Worm (Caenorhabditis elegans): ENCODE results near the gene F59B10.4.

Gene F59B10.4

DNA sequence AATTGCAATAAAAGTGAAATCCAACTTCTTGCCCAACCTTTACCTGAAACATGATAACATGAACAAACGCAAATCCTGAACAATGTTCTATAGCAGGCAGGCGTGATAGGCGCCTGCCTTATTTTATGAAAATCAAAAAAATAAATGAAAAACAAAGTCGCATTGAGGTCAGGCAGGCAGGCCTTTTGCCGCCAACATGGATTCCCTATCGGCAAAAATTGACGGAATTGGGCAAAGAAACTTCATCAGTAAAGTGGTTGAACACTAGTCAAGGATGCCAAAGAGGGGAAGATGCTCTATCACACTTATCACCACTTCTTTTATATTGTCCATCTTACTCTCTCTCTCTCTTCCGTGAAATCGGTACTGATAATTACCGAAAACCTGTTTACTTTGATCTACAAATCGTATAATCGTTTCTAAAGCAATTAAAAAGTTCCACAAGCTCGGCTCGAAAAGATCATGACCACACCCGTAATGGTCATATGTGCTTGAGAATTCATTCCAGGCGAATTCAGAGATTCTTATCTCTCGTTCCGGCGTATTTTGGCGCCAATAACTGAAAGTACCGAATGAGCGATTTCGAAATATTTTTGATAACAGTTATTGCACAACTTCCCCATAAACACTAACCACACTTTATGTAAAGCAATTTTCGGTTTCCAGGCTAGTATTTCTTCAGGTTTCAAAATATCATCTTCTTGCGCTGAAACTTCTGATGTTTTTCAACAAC, 36.9 kb downstream of the F59B10.4 start, which contains the start of the genes clec-60 and ZK666.11:
Gene clec-60, minus strand, starts transcription at position 51 of the 733 bp plus-strand sequence.
Gene ZK666.11, plus strand, starts transcription at position 699 of the 733 bp plus-strand sequence.
- TF ChIP-seq nhr-85 (tag) (peak; percentile 21), hlh-4 (tag; optimal IDR thresholded peaks at IDR 0.05) (no peak), efl-1 (optimal IDR thresholded peaks at IDR 0.05) (no peak), efl-1 (GFP tag; optimal IDR thresholded peaks at IDR 0.05 in 1 of 2) (peak in 1 of 2 experiments; percentile 56)

DNA sequence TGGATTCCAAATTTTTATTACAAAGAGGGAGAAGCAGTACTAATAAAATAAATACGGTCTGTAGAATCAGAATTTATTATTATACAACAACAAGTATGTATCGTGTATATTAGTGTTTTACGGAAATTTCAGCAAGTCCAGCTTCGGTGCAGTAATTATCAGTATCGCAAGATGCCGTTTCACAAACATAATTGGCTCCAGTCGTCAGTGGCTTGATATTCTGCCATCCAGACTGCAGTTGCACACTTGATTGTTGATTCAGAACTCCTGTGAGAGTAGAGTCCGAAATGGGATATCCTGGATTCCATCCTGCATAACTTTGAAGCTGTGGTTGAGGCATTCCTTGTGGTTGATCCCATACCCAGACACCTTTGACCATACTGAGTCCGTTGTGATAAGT, 38.9 kb downstream of the F59B10.4 start:
- TF ChIP-seq xbp-1 (tag; optimal IDR thresholded peaks at IDR 0.05) = no peak
- no peak for TF ChIP-seq egl-27 (tag; optimal IDR thresholded peaks at IDR 0.05)
- no peak for TF ChIP-seq elt-2 (tag; optimal IDR thresholded peaks at IDR 0.05)
- TF ChIP-seq mep-1 (tag; optimal IDR thresholded peaks at IDR 0.05) = no peak
- TF ChIP-seq pax-3 (tag; optimal IDR thresholded peaks at IDR 0.05) = no peak
- no peak for TF ChIP-seq zag-1 (tag; optimal IDR thresholded peaks at IDR 0.05)
- TF ChIP-seq lin-14 (GFP tag; optimal IDR thresholded peaks at IDR 0.05) = no peak
- no peak for TF ChIP-seq ceh-82 (tag; optimal IDR thresholded peaks at IDR 0.05)
- no peak for TF ChIP-seq nhr-47 (tag; optimal IDR thresholded peaks at IDR 0.05)
- TF ChIP-seq tlp-1 (tag; optimal IDR thresholded peaks at IDR 0.05) = no peak
- no peak for TF ChIP-seq nhr-90 (tag; optimal IDR thresholded peaks at IDR 0.05; ENCODE audit: poor library complexity)
- no peak for TF ChIP-seq ets-5 (GFP tag; IDR thresholded peaks at IDR 0.05)
- no peak for TF ChIP-seq unc-130 (tag; optimal IDR thresholded peaks at IDR 0.05)
- no peak for TF ChIP-seq fkh-10 (GFP tag; optimal IDR thresholded peaks at IDR 0.05)

DNA sequence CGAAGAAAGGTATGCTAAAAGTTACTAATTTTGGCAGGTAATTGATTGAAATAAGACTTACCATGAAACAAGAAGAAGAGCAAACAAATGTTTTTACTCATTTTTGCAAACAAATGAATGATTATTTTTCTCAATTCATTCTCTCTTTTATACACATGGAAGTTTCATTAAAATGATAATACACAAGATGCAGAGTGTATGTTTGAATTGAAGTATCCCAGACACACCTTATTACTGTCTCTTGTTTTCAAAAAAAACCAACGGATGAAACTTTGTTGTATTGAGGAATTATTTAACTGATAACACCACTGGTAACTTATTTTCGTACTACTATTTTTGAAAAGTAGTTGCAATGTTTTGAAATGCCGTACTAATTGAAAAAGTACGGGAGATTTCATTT, 39.6 kb downstream of the F59B10.4 start, which contains the start of gene clec-59:
Gene clec-59, minus strand, starts transcription at position 101 of the 400 bp plus-strand sequence.
- TF ChIP-seq F16B12.6 (tag; optimal IDR thresholded peaks at IDR 0.05) = no peak

DNA sequence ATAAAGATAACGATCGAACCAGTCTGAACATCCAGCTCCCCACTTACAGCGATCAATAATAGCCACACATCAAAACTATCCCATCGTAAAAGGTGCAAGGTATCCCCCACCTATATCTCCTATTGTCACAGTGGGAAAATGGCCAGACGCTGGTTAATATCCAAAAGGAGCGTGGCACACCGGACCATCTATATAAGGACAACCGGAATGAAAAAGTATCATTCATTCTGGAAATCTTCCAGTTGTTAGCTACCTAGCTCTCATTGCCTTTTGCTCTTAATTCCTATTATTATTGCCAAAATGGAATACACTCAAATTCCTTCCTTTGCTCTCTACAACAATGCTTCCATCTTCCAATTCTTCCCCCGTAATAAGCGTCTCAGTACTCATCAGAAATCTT, 42.0 kb downstream of the F59B10.4 start, which contains the start of gene ZK666.4:
Gene ZK666.4, plus strand, starts transcription at position 301 of the 400 bp plus-strand sequence.
- TF ChIP-seq hlh-4 (tag; optimal IDR thresholded peaks at IDR 0.05) (no peak), lin-39 (tag; optimal IDR thresholded peaks at IDR 0.05) (no peak), efl-3 (GFP tag; optimal IDR thresholded peaks at IDR 0.05) (no peak)

DNA sequence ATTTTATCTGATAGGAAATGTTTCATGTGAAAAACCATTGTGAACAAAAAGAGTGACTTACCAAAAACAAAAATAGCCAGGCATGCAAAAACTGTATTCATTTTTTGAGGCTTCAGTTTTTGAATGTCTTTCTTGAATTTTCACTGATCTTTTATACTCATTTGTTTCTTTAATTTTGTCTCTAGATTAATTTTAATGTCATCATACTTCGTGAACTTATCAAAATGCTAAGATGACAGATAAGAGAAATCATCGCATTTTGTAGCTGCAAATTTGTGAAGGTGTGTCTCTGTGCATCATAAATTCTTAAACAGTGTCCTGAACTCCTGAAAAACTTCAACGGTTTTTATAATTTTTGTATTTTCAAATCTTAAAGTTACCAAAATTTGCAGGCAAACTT, 42.9 kb downstream of the F59B10.4 start, which contains the start of gene clec-58:
Gene clec-58, minus strand, starts transcription at position 101 of the 400 bp plus-strand sequence.
- TF ChIP-seq ces-1 (GFP tag; optimal IDR thresholded peaks at IDR 0.05) (no peak), efl-1 (optimal IDR thresholded peaks at IDR 0.05) (no peak), efl-1 (GFP tag; optimal IDR thresholded peaks at IDR 0.05 in 1 of 2) (peak in 1 of 2 experiments; percentile 47)

DNA sequence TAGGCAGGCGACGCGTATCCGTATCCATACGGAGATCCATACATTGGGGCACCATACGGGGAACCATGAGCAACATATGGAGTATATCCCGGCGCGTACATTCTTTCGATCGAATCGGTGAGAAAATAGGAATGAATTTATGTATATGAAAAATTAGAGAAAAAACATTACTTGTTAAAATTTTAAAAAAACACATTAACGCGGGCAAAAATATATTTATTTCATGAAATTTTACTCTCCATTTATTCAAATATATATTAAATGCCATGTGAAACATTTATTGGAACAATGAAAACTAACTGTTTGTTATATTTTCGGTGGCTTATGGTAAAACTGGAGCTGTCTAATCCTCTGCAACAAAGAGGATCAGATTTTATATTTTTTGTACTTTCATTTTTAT, 47.1 kb downstream of the F59B10.4 start, which contains the start of gene ZK666.2:
Gene ZK666.2, minus strand, starts transcription at position 101 of the 400 bp plus-strand sequence.
- TF ChIP-seq ceh-90 (tag; optimal IDR thresholded peaks at IDR 0.05) = no peak
- TF ChIP-seq elt-3 (tag; optimal IDR thresholded peaks at IDR 0.05) = no peak
- TF ChIP-seq irx-1 (tag; optimal IDR thresholded peaks at IDR 0.05) = no peak
- TF ChIP-seq tlp-1 (tag; optimal IDR thresholded peaks at IDR 0.05) = no peak
- no peak for TF ChIP-seq nhr-77 (tag; optimal IDR thresholded peaks at IDR 0.05)
- TF ChIP-seq aly-2 (tag; optimal IDR thresholded peaks at IDR 0.05) = no peak
- no peak for TF ChIP-seq pax-3 (tag; optimal IDR thresholded peaks at IDR 0.05)
- no peak for TF ChIP-seq unc-30 (tag; optimal IDR thresholded peaks at IDR 0.05)
- TF ChIP-seq C34B4.2 (tag; optimal IDR thresholded peaks at IDR 0.05) = no peak
- no peak for TF ChIP-seq snpc-4 (tag; optimal IDR thresholded peaks at IDR 0.05)
- TF ChIP-seq efl-3 (GFP tag; optimal IDR thresholded peaks at IDR 0.05) = no peak
- TF ChIP-seq hlh-17 (GFP tag; optimal IDR thresholded peaks at IDR 0.05; ENCODE audit: borderline replicate concordance) = no peak
- no peak for TF ChIP-seq skn-1 (tag; optimal IDR thresholded peaks at IDR 0.05)
- TF ChIP-seq hlh-4 (tag; optimal IDR thresholded peaks at IDR 0.05) = no peak
- TF ChIP-seq sox-4 (tag; optimal IDR thresholded peaks at IDR 0.05) = no peak

Data from whole organism, L1 larva.